Fruit fly (Drosophila melanogaster): ENCODE data around the gene Edem2.

dm6 chr2L:13182415-13182814 is 9.6 kb upstream of the Edem2 start, which contains the start of gene Mgat3:
- TF ChIP-seq CG8319 (GFP tag; optimal IDR thresholded peaks at IDR 0.05) (no peak), Hr4 (GFP tag; optimal IDR thresholded peaks at IDR 0.05) (no peak), CG32006 (GFP tag; optimal IDR thresholded peaks at IDR 0.05) (no peak), Blimp-1 (GFP tag; optimal IDR thresholded peaks at IDR 0.05) (no peak), Sox14 (GFP tag; optimal IDR thresholded peaks at IDR 0.05) (no peak), CG11762 (GFP tag; optimal IDR thresholded peaks at IDR 0.05; ENCODE audit: insufficient read depth) (no peak), svp (GFP tag) (no peak), Lpt (GFP tag; optimal IDR thresholded peaks at IDR 0.05) (no peak), CG6808 (GFP tag; optimal IDR thresholded peaks at IDR 0.05) (no peak), CG11294 (GFP tag; IDR thresholded peaks at IDR 0.05) (no peak)

Measured in whole organism, prepupa.